Worm (Caenorhabditis elegans) whole organism, L3 larva: ENCODE measurements around the gene ztf-31.

Source experiments
- R02D3.7 ChIP-seq: fragments of 150-350 bp; optimal IDR thresholded peaks from 2 replicates; lab custom pipeline; 2014; ENCODE audit warnings: missing biosample characterization, missing genetic modification characterization
- ZK546.5 ChIP-seq: sonication (generic microtip); optimal IDR thresholded peaks from 2 replicates; lab custom pipeline; 2017; ENCODE audit warnings: missing biosample characterization, missing genetic modification characterization
- aly-2 ChIP-seq: fragments of 150-350 bp; optimal IDR thresholded peaks from 2 replicates; lab custom pipeline; 2014; ENCODE audit warnings: missing biosample characterization, missing genetic modification characterization
- ama-1 ChIP-seq: fragments of 150-350 bp; optimal IDR thresholded peaks from 2 replicates; lab custom pipeline; 2018
- ceh-16 ChIP-seq: sonication (generic microtip); optimal IDR thresholded peaks from 2 replicates; lab custom pipeline; 2017; ENCODE audit warnings: missing biosample characterization, missing genetic modification characterization
- ceh-28 ChIP-seq: fragments of 150-350 bp; optimal IDR thresholded peaks from 2 replicates; lab custom pipeline; 2014; ENCODE audit warnings: missing biosample characterization, missing genetic modification reagents, missing genetic modification characterization
- ceh-82 ChIP-seq: fragments of 150-350 bp; optimal IDR thresholded peaks from 2 replicates; lab custom pipeline; 2014; ENCODE audit warnings: missing biosample characterization, missing genetic modification characterization
- ceh-9 ChIP-seq: sonication (generic microtip); optimal IDR thresholded peaks from 2 replicates; lab custom pipeline; 2018; ENCODE audit warnings: missing biosample characterization, missing genetic modification characterization
- daf-12 ChIP-seq: fragments of 150-350 bp; optimal IDR thresholded peaks from 2 replicates; lab custom pipeline; 2014; ENCODE audit warnings: missing biosample characterization, missing genetic modification reagents, missing genetic modification characterization
- egl-27 ChIP-seq: sonication (generic microtip); optimal IDR thresholded peaks from 4 replicates; lab custom pipeline; 2017; ENCODE audit warnings: missing biosample characterization, missing genetic modification reagents, missing genetic modification characterization
- egl-5 ChIP-seq: fragments of 150-350 bp; optimal IDR thresholded peaks from 2 replicates; lab custom pipeline; 2017; ENCODE audit warnings: missing biosample characterization, missing genetic modification reagents, missing genetic modification characterization, inconsistent platforms
- elt-1 ChIP-seq: fragments of 150-350 bp; optimal IDR thresholded peaks from 2 replicates; lab custom pipeline; 2014; ENCODE audit warnings: missing biosample characterization, missing genetic modification characterization
- elt-2 ChIP-seq: sonication (generic microtip); optimal IDR thresholded peaks from 2 replicates; lab custom pipeline; 2016; ENCODE audit warnings: missing genetic modification reagents, mild to moderate bottlenecking, missing genetic modification characterization, missing compliant biosample characterization
- elt-3 ChIP-seq, 3 experiments: fragments of 150-350 bp in 1 of 3; sonication (generic microtip) in 2 of 3; optimal IDR thresholded peaks; 2 replicates in 2 of 3; 4 replicates in 1 of 3; lab custom pipeline; 2014 to 2017; ENCODE audit warnings: missing biosample characterization in 3 of 3, missing genetic modification characterization in 3 of 3
- eor-1 ChIP-seq, 2 experiments: fragments of 150-350 bp; optimal IDR thresholded peaks; 2 replicates each; lab custom pipeline; 2014 to 2018; ENCODE audit warnings: missing biosample characterization in 2 of 2, missing genetic modification characterization in 2 of 2
- fkh-10 ChIP-seq: sonication (generic microtip); optimal IDR thresholded peaks from 2 replicates; lab custom pipeline; 2017; ENCODE audit warnings: missing biosample characterization, missing genetic modification reagents, missing genetic modification characterization
- fkh-2 ChIP-seq: fragments of 150-350 bp; optimal IDR thresholded peaks from 2 replicates; lab custom pipeline; 2014; ENCODE audit warnings: missing biosample characterization, missing genetic modification reagents, missing genetic modification characterization
- fos-1 ChIP-seq: fragments of 150-350 bp; optimal IDR thresholded peaks from 2 replicates; lab custom pipeline; 2014; ENCODE audit warnings: missing biosample characterization, missing genetic modification characterization
- hmg-11 ChIP-seq: sonication (generic microtip); optimal IDR thresholded peaks from 2 replicates; lab custom pipeline; 2016; ENCODE audit warnings: missing genetic modification characterization, missing compliant biosample characterization
- jun-1 ChIP-seq: fragments of 150-350 bp; optimal IDR thresholded peaks from 2 replicates; lab custom pipeline; 2014; ENCODE audit warnings: missing biosample characterization, missing genetic modification reagents, missing genetic modification characterization
- lin-15B ChIP-seq: fragments of 150-350 bp; optimal IDR thresholded peaks from 2 replicates; lab custom pipeline; 2014; ENCODE audit warnings: missing biosample characterization, missing genetic modification characterization
- lin-39 ChIP-seq: fragments of 150-350 bp; optimal IDR thresholded peaks from 2 replicates; lab custom pipeline; 2018; ENCODE audit warnings: missing biosample characterization, missing genetic modification reagents, missing genetic modification characterization
- lsy-12 ChIP-seq: sonication (generic microtip); optimal IDR thresholded peaks from 2 replicates; lab custom pipeline; 2016; ENCODE audit warnings: mild to moderate bottlenecking, missing genetic modification characterization, missing compliant biosample characterization
- mdl-1 ChIP-seq: fragments of 150-350 bp; optimal IDR thresholded peaks from 2 replicates; lab custom pipeline; 2014; ENCODE audit warnings: missing biosample characterization, missing genetic modification characterization
- mml-1 ChIP-seq: fragments of 150-350 bp; sonication (generic microtip); optimal IDR thresholded peaks from 3 replicates; lab custom pipeline; 2014; ENCODE audit warnings: missing biosample characterization, missing genetic modification characterization
- nfya-1 ChIP-seq: sonication (generic microtip); optimal IDR thresholded peaks from 2 replicates; lab custom pipeline; 2017; ENCODE audit warnings: missing genetic modification characterization, mild to moderate bottlenecking, missing compliant biosample characterization, antibody characterized with exemption, moderate library complexity; ENCODE audit not compliant: insufficient read depth
- nhr-11 ChIP-seq: fragments of 150-350 bp; optimal IDR thresholded peaks from 2 replicates; lab custom pipeline; 2014; ENCODE audit warnings: missing biosample characterization, missing genetic modification characterization
- nhr-12 ChIP-seq: fragments of 150-350 bp; optimal IDR thresholded peaks from 2 replicates; lab custom pipeline; 2014; ENCODE audit warnings: missing biosample characterization, missing genetic modification characterization
- nhr-23 ChIP-seq: fragments of 150-350 bp; optimal IDR thresholded peaks from 2 replicates; lab custom pipeline; 2014; ENCODE audit warnings: missing biosample characterization, missing genetic modification reagents, missing genetic modification characterization
- nhr-237 ChIP-seq: fragments of 150-350 bp; optimal IDR thresholded peaks from 2 replicates; lab custom pipeline; 2014; ENCODE audit warnings: missing biosample characterization, missing genetic modification characterization
- nhr-25 ChIP-seq: sonication (generic microtip); optimal IDR thresholded peaks from 2 replicates; lab custom pipeline; 2017; ENCODE audit warnings: missing biosample characterization, missing genetic modification characterization
- nhr-28 ChIP-seq: fragments of 150-350 bp; optimal IDR thresholded peaks from 2 replicates; lab custom pipeline; 2014; ENCODE audit warnings: missing biosample characterization, missing genetic modification characterization
- nhr-43 ChIP-seq: sonication (generic microtip); optimal IDR thresholded peaks from 2 replicates; lab custom pipeline; 2016; ENCODE audit warnings: mild to moderate bottlenecking, missing genetic modification characterization, missing compliant biosample characterization; ENCODE audit not compliant: poor library complexity, severe bottlenecking
- nhr-67 ChIP-seq: fragments of 150-350 bp; optimal IDR thresholded peaks from 2 replicates; lab custom pipeline; 2014; ENCODE audit warnings: missing biosample characterization, missing genetic modification characterization
- nhr-76 ChIP-seq: fragments of 150-350 bp; sonication (generic microtip); optimal IDR thresholded peaks from 5 replicates; lab custom pipeline; 2014; ENCODE audit warnings: missing biosample characterization, missing genetic modification characterization
- nhr-77 ChIP-seq: fragments of 150-350 bp; optimal IDR thresholded peaks from 2 replicates; lab custom pipeline; 2014; ENCODE audit warnings: missing biosample characterization, missing genetic modification characterization
- pha-4 ChIP-seq: fragments of 150-350 bp; optimal IDR thresholded peaks from 2 replicates; lab custom pipeline; 2014; ENCODE audit warnings: missing biosample characterization, missing genetic modification reagents, missing genetic modification characterization
- pqm-1 ChIP-seq: fragments of 150-350 bp; optimal IDR thresholded peaks from 2 replicates; lab custom pipeline; 2017; ENCODE audit warnings: missing biosample characterization, missing genetic modification characterization, inconsistent platforms
- sea-2 ChIP-seq: fragments of 150-350 bp; sonication (generic microtip); optimal IDR thresholded peaks from 4 replicates; lab custom pipeline; 2014; ENCODE audit warnings: missing biosample characterization, missing genetic modification reagents, missing genetic modification characterization
- skn-1 ChIP-seq: fragments of 150-350 bp; optimal IDR thresholded peaks from 2 replicates; lab custom pipeline; 2014; ENCODE audit warnings: missing biosample characterization, missing genetic modification characterization
- snpc-4 ChIP-seq: fragments of 150-350 bp; optimal IDR thresholded peaks from 2 replicates; lab custom pipeline; 2014; ENCODE audit warnings: missing biosample characterization, missing genetic modification characterization
- tbx-2 ChIP-seq: sonication (generic microtip); optimal IDR thresholded peaks from 2 replicates; lab custom pipeline; 2016; ENCODE audit warnings: mild to moderate bottlenecking, missing genetic modification characterization, missing compliant biosample characterization
- unc-39 ChIP-seq: sonication (generic microtip); optimal IDR thresholded peaks from 4 replicates; lab custom pipeline; 2017; ENCODE audit warnings: missing biosample characterization, missing genetic modification characterization
- unc-62 ChIP-seq: fragments of 150-350 bp; sonication (generic microtip); optimal IDR thresholded peaks from 4 replicates; lab custom pipeline; 2014; ENCODE audit warnings: missing biosample characterization, missing genetic modification reagents, missing genetic modification characterization
- zag-1 ChIP-seq: fragments of 150-350 bp; optimal IDR thresholded peaks from 2 replicates; lab custom pipeline; 2014; ENCODE audit warnings: missing biosample characterization, missing genetic modification characterization
- ztf-11 ChIP-seq: fragments of 150-350 bp; optimal IDR thresholded peaks from 2 replicates; lab custom pipeline; 2014; ENCODE audit warnings: missing biosample characterization, missing genetic modification characterization
- ztf-4 ChIP-seq: fragments of 150-350 bp; optimal IDR thresholded peaks from 2 replicates; lab custom pipeline; 2014; ENCODE audit warnings: missing biosample characterization, missing genetic modification characterization

ztf-31 gene

ce11 chrIII:7234148-7234547, 7.0 kb upstream of the ztf-31 start, which contains the start of gene ndus-8:
Gene ndus-8 (minus strand): TSS chrIII:7234202.
- peak; percentile 44 for TF ChIP-seq nhr-43
- TF ChIP-seq elt-2 (tag; lab: Kevin White, UChicago), result peak; percentile 32
- peak; percentile 64 for TF ChIP-seq lin-15B (tag; lab: Kevin White, UChicago)
- TF ChIP-seq nhr-76 (tag; lab: Kevin White, UChicago), result no peak
- peak; percentile 45 for TF ChIP-seq hmg-11 (tag; lab: Kevin White, UChicago)
- TF ChIP-seq fos-1 (tag; lab: Kevin White, UChicago), result no peak
- TF ChIP-seq skn-1 (tag; lab: Kevin White, UChicago), result no peak
- no peak for TF ChIP-seq nhr-11 (tag; lab: Kevin White, UChicago)
- TF ChIP-seq pha-4 (tag; lab: Kevin White, UChicago), result peak; percentile 88
- no peak for TF ChIP-seq zag-1
- no peak for TF ChIP-seq elt-3 (tag; optimal IDR thresholded peaks at IDR 0.05; lab: Kevin White, UChicago)
- no peak for TF ChIP-seq unc-39
- TF ChIP-seq lsy-12 (tag; lab: Kevin White, UChicago), result peak; percentile 30
- peak; percentile 44 for TF ChIP-seq nhr-25 (tag; lab: Kevin White, UChicago)
- peak; percentile 90 for TF ChIP-seq snpc-4 (tag; lab: Kevin White, UChicago)
- TF ChIP-seq nhr-23 (tag; lab: Kevin White, UChicago), result peak; percentile 89
- TF ChIP-seq unc-62 (GFP tag; lab: Kevin White, UChicago), result no peak
- TF ChIP-seq ztf-4 (tag; lab: Kevin White, UChicago), result no peak
- TF ChIP-seq ceh-16 (tag; lab: Kevin White, UChicago), result no peak
- peak; percentile 24 for TF ChIP-seq lin-39 (tag; lab: Kevin White, UChicago)
- no peak for TF ChIP-seq ZK546.5 (tag; lab: Kevin White, UChicago)
- no peak for TF ChIP-seq mdl-1
- TF ChIP-seq ama-1, result no peak
- peak; percentile 52 for TF ChIP-seq nfya-1 (tag; lab: Kevin White, UChicago)
- TF ChIP-seq nhr-28 (tag; lab: Kevin White, UChicago), result no peak
- TF ChIP-seq ztf-11, result no peak
- TF ChIP-seq aly-2 (tag; lab: Kevin White, UChicago), result no peak
- TF ChIP-seq elt-1, result no peak
- no peak for TF ChIP-seq tbx-2 (tag; lab: Kevin White, UChicago)
- no peak for TF ChIP-seq mml-1 (tag; lab: Kevin White, UChicago)
- no peak for TF ChIP-seq fkh-2 (tag; lab: Kevin White, UChicago)
- no peak for TF ChIP-seq ceh-82
- no peak for TF ChIP-seq egl-27 (tag; lab: Kevin White, UChicago)
- TF ChIP-seq ceh-28, result peak; percentile 7
- no peak for TF ChIP-seq nhr-67 (tag; lab: Kevin White, UChicago)
- no peak for TF ChIP-seq pqm-1 (tag; lab: Kevin White, UChicago)
- no peak for TF ChIP-seq ceh-9 (tag; lab: Kevin White, UChicago)
- TF ChIP-seq nhr-12, result no peak
- no peak for TF ChIP-seq sea-2 (GFP tag; lab: Kevin White, UChicago)
- TF ChIP-seq fkh-10, result no peak
- no peak for TF ChIP-seq nhr-237 (tag; lab: Kevin White, UChicago)
- TF ChIP-seq R02D3.7 (tag; lab: Kevin White, UChicago), result no peak
- peak; percentile 25 for TF ChIP-seq jun-1
- peak; percentile 5 for TF ChIP-seq egl-5 (tag; lab: Kevin White, UChicago)
- TF ChIP-seq eor-1 (tag; optimal IDR thresholded peaks at IDR 0.05; lab: Kevin White, UChicago), result no peak
- TF ChIP-seq nhr-77 (tag; lab: Kevin White, UChicago), result no peak
- TF ChIP-seq daf-12 (tag; lab: Kevin White, UChicago), result no peak
